Worm (Caenorhabditis elegans): Measurements from ENCODE around the gene sru-20.

DNA sequence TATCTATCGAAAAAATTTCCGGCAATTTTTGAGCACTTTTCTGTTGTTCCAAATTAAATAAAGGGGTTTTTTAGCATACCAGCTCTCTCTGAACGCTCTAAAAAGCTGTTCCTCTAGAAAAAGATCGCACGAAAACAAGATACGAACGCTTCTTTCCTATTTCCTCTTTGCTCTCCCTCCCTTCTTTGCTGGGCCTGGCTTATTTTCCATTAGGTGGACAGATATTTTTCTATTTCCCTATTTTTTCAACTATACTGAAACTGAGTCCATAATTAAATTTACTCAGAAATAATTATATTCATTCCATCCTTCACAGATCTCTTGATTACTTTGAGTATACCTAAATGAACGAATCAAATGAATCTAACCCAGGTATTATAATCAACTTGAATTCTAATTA, 6.7 kb downstream of the sru-20 start, which contains the start of gene sru-18:
- TF ChIP-seq ZK546.5 (tag; optimal IDR thresholded peaks at IDR 0.05) (no peak), ztf-11 (tag; optimal IDR thresholded peaks at IDR 0.05) (no peak), ama-1 (optimal IDR thresholded peaks at IDR 0.05) (no peak), fkh-10 (GFP tag; optimal IDR thresholded peaks at IDR 0.05) (no peak), ceh-82 (tag; optimal IDR thresholded peaks at IDR 0.05) (no peak), R02D3.7 (tag; optimal IDR thresholded peaks at IDR 0.05) (no peak)

All from whole organism, L3 larva.